Fruit fly (Drosophila melanogaster): Measurements from ENCODE around the gene CG14961.
A peak's percentile ranks its signal among the peaks of the same experiment; 100 is the strongest.

The CG14961 gene

DNA sequence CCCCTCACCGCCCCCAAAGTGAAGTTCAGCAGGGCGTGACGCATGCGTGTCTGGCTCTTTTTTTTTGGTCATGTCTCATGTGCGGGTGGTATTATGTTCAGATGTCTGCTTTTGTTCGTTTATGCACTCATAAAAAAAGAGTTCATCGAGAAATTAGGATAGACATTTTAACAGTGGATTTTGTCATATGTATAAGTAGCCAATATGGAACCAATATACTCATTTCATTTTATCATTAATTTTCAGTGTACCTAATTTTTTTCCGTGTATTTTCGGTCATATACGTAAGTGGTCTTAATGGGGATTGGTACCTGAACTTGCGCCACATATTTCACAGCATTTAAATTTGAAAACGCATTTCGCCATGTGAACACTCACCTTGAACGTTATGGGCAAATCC is 29.5 kb upstream of the CG14961 start:
- TF ChIP-seq HLH106 (tag; optimal IDR thresholded peaks at IDR 0.05) (peak; percentile 63), fru (GFP tag; optimal IDR thresholded peaks at IDR 0.05) (peak; percentile 31), rgr (GFP tag; optimal IDR thresholded peaks at IDR 0.05) (no peak), N (GFP tag; optimal IDR thresholded peaks at IDR 0.05) (no peak), br (GFP tag; optimal IDR thresholded peaks at IDR 0.05) (peak; percentile 41), Dfd (GFP tag; optimal IDR thresholded peaks at IDR 0.05) (no peak), dmrt93B (GFP tag; optimal IDR thresholded peaks at IDR 0.05) (peak; percentile 38), Hr78 (GFP tag; optimal IDR thresholded peaks at IDR 0.05) (no peak), woc (GFP tag; optimal IDR thresholded peaks at IDR 0.05) (peak; percentile 52), Sp1 (GFP tag; optimal IDR thresholded peaks at IDR 0.05) (peak; percentile 47), Mio (GFP tag; optimal IDR thresholded peaks at IDR 0.05) (no peak), Vsx2 (GFP tag; optimal IDR thresholded peaks at IDR 0.05; ENCODE audit: partially characterized antibody) (no peak), jim (GFP tag; optimal IDR thresholded peaks at IDR 0.05) (no peak), Jra (GFP tag; optimal IDR thresholded peaks at IDR 0.05) (no peak), CG32264 (GFP tag; optimal IDR thresholded peaks at IDR 0.05) (peak; percentile 42), dsf (GFP tag; optimal IDR thresholded peaks at IDR 0.05; ENCODE audit: borderline replicate concordance) (no peak), foxo (GFP tag; optimal IDR thresholded peaks at IDR 0.05) (peak in 1 of 2 experiments; percentile 48), ey (GFP tag; optimal IDR thresholded peaks at IDR 0.05) (peak; percentile 50), h (GFP tag; optimal IDR thresholded peaks at IDR 0.05) (peak; percentile 83), CG9705 (GFP tag; optimal IDR thresholded peaks at IDR 0.05) (no peak), Rel (GFP tag; optimal IDR thresholded peaks at IDR 0.05) (no peak), Rel (tag; optimal IDR thresholded peaks at IDR 0.05) (no peak), sage (GFP tag; optimal IDR thresholded peaks at IDR 0.05) (peak; percentile 17), sv (GFP tag; optimal IDR thresholded peaks at IDR 0.05) (peak; percentile 25), GATAd (GFP tag; optimal IDR thresholded peaks at IDR 0.05) (no peak), CrebA (GFP tag; optimal IDR thresholded peaks at IDR 0.05; ENCODE audit: borderline replicate concordance) (no peak), pan (optimal IDR thresholded peaks at IDR 0.05) (no peak), Dif (GFP tag; optimal IDR thresholded peaks at IDR 0.05; ENCODE audit: partially characterized antibody) (no peak), Abd-B (GFP tag; optimal IDR thresholded peaks at IDR 0.05) (no peak), dl (GFP tag; optimal IDR thresholded peaks at IDR 0.05; ENCODE audit: insufficient read depth in 1 of 2, partially characterized antibody in 2 of 2) (no peak), OdsH (GFP tag; optimal IDR thresholded peaks at IDR 0.05) (peak; percentile 49), Hr83 (GFP tag; optimal IDR thresholded peaks at IDR 0.05; ENCODE audit: poor library complexity, severe bottlenecking) (no peak), brk (GFP tag; optimal IDR thresholded peaks at IDR 0.05) (no peak), Myc (optimal IDR thresholded peaks at IDR 0.05) (no peak), psq (GFP tag; optimal IDR thresholded peaks at IDR 0.05) (peak; percentile 20), usp (GFP tag; optimal IDR thresholded peaks at IDR 0.05) (no peak), tai (GFP tag; optimal IDR thresholded peaks at IDR 0.05) (no peak), lola (GFP tag; optimal IDR thresholded peaks at IDR 0.05) (no peak), Hnf4 (GFP tag; optimal IDR thresholded peaks at IDR 0.05) (no peak)

DNA sequence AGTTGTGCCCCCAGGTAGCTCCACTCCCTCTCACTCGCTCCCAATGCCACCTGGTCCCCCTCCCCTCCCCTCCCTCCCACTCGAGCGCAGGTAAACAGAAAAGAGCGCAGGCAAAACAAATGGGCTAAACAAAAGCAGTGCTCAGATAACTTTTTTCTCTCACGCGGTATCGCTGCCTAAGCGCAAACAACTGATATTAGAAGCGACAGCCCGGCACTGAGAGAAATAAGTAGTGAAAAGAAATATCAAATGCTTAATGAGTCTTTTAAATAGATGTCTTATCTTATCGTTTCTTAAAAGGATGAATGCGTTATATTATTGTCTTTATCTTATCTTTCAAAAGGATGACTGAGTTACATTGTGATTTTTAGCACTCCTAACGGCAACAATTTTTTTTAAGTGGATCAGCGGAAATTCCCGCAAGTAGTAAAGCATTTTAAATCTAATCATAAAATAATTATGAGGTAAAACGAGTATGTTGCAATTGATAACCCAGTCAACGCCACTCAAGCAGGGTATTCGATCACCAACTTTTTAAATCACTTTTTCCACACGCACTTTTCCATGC is 28.6 kb upstream of the CG14961 start:
- TF ChIP-seq CrebA (GFP tag; optimal IDR thresholded peaks at IDR 0.05; ENCODE audit: borderline replicate concordance) (peak; percentile 61), br (GFP tag; optimal IDR thresholded peaks at IDR 0.05) (peak; percentile 50), foxo (GFP tag; optimal IDR thresholded peaks at IDR 0.05) (peak in 1 of 2 experiments; percentile 82), CG32264 (GFP tag; optimal IDR thresholded peaks at IDR 0.05) (peak; percentile 13), Hnf4 (GFP tag; optimal IDR thresholded peaks at IDR 0.05) (peak; percentile 55), ey (GFP tag; optimal IDR thresholded peaks at IDR 0.05) (peak; percentile 76), HLH106 (tag; optimal IDR thresholded peaks at IDR 0.05) (peak; percentile 40), Rel (GFP tag; optimal IDR thresholded peaks at IDR 0.05) (no peak), Rel (tag; optimal IDR thresholded peaks at IDR 0.05) (peak; percentile 8), sv (GFP tag; optimal IDR thresholded peaks at IDR 0.05) (peak; percentile 86), tai (GFP tag; optimal IDR thresholded peaks at IDR 0.05) (peak; percentile 35), fru (GFP tag; optimal IDR thresholded peaks at IDR 0.05) (peak; percentile 77), psq (GFP tag; optimal IDR thresholded peaks at IDR 0.05) (peak; percentile 47), OdsH (GFP tag; optimal IDR thresholded peaks at IDR 0.05) (peak; percentile 68), usp (GFP tag; optimal IDR thresholded peaks at IDR 0.05) (no peak), brk (GFP tag; optimal IDR thresholded peaks at IDR 0.05) (peak; percentile 32), Sp1 (GFP tag; optimal IDR thresholded peaks at IDR 0.05) (peak; percentile 45), h (GFP tag; optimal IDR thresholded peaks at IDR 0.05) (peak; percentile 82), rgr (GFP tag; optimal IDR thresholded peaks at IDR 0.05) (peak; percentile 79), Vsx2 (GFP tag; optimal IDR thresholded peaks at IDR 0.05; ENCODE audit: partially characterized antibody) (no peak), Mio (GFP tag; optimal IDR thresholded peaks at IDR 0.05) (no peak), woc (GFP tag; optimal IDR thresholded peaks at IDR 0.05) (peak; percentile 14), lola (GFP tag; optimal IDR thresholded peaks at IDR 0.05) (no peak), Dfd (GFP tag; optimal IDR thresholded peaks at IDR 0.05) (no peak)

Data from whole organism, wandering third instar larva.